Worm (Caenorhabditis elegans): Measurements from ENCODE around the gene F18E3.10.

F18E3.10 gene

DNA sequence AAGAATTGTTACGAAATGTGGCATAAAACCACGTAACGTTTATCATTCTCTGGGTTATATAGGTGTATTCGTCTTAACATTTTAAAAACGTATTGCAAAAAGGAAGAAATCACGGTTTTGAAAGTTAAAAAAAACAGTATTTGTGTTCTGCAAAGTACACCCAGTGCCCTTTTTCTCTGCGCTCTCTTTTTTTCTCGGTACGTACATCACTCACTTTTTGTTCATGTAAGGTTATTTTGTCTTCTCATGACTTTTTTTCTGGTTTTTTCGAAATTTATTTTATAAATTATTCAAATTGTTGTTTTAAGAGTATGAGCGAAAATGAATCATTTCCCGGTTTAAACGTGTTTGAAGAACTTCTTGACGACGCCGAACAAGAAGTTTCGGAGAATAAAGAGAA is 22.7 kb upstream of the F18E3.10 start, which contains the start of gene F25E5.5:
Gene F25E5.5 (plus strand): TSS at position 301 of the 400 bp plus-strand sequence.
- TF ChIP-seq unc-62 (GFP tag; optimal IDR thresholded peaks at IDR 0.05) (no peak), cebp-1 (GFP tag; IDR thresholded peaks at IDR 0.05) (no peak), cebp-1 (tag; optimal IDR thresholded peaks at IDR 0.05) (peak; percentile 4)

ce11 chrV:7444331-7444730 is 20.1 kb upstream of the F18E3.10 start, which contains the start of gene nhr-141:
Gene nhr-141, plus strand, starts transcription at chrV:7444661.
- TF ChIP-seq egrh-3 (GFP tag; IDR thresholded peaks at IDR 0.05): peak; percentile 55
- peak; percentile 65; the same call in 1 of the 2 replicates for TF ChIP-seq madf-3 (GFP tag; IDR thresholded peaks at IDR 0.05)

ce11 chrV:7443480-7443879 is 19.2 kb upstream of the F18E3.10 start:
- TF ChIP-seq egrh-3 (GFP tag; IDR thresholded peaks at IDR 0.05) (peak; percentile 88), egl-18 (GFP tag; IDR thresholded peaks at IDR 0.05) (0 out of 2 replicates have a peak, but pooled peaks have one; percentile 53), ztf-25 (GFP tag; IDR thresholded peaks at IDR 0.05) (0 out of 2 replicates have a peak, but pooled peaks have one; percentile 75), attf-3 (GFP tag; conservative IDR thresholded peaks at IDR 0.05) (peak; percentile 62), F37B4.10 (GFP tag; IDR thresholded peaks at IDR 0.05) (peak; percentile 94; the same call in 1 of the 2 replicates), sea-2 (GFP tag; IDR thresholded peaks at IDR 0.05) (0 out of 2 replicates have a peak, but pooled peaks have one; percentile 33), bed-2 (GFP tag; IDR thresholded peaks at IDR 0.05) (peak; percentile 9; the same call in 1 of the 2 replicates), bed-1 (GFP tag; IDR thresholded peaks at IDR 0.05) (0 out of 2 replicates have a peak, but pooled peaks have one; percentile 20), Y67H2A.10 (GFP tag; conservative IDR thresholded peaks at IDR 0.05) (peak; percentile 19; the same call in 1 of the 2 replicates), pbrm-1 (GFP tag; IDR thresholded peaks at IDR 0.05) (0 out of 2 replicates have a peak, but pooled peaks have one; percentile 34), F39B2.1 (GFP tag; IDR thresholded peaks at IDR 0.05) (0 out of 2 replicates have a peak, but pooled peaks have one; percentile 51), ztf-6 (GFP tag; IDR thresholded peaks at IDR 0.05) (0 out of 2 replicates have a peak, but pooled peaks have one; percentile 35), ztf-28 (GFP tag; IDR thresholded peaks at IDR 0.05) (0 out of 2 replicates have a peak, but pooled peaks have one; percentile 43), ekl-4 (GFP tag; IDR thresholded peaks at IDR 0.05) (peak; percentile 21; the same call in 1 of the 2 replicates)

ce11 chrV:7439807-7440206 is 15.6 kb upstream of the F18E3.10 start, which contains the start of gene try-13:
Gene try-13, plus strand, starts transcription at chrV:7440107.
- TF ChIP-seq Y95B8A.8 (GFP tag; IDR thresholded peaks at IDR 0.05): no peak
- TF ChIP-seq cebp-1 (GFP tag; IDR thresholded peaks at IDR 0.05): no peak
- no peak for TF ChIP-seq cebp-1 (tag; optimal IDR thresholded peaks at IDR 0.05)
- TF ChIP-seq sea-2 (GFP tag; IDR thresholded peaks at IDR 0.05): no peak
- no peak for TF ChIP-seq mcd-1 (GFP tag; IDR thresholded peaks at IDR 0.05)
- no peak for TF ChIP-seq lsy-27 (tag; optimal IDR thresholded peaks at IDR 0.05; ENCODE audit: borderline replicate concordance, insufficient read depth)
- TF ChIP-seq ztf-28 (GFP tag; IDR thresholded peaks at IDR 0.05): no peak
- no peak for TF ChIP-seq T07F8.4 (tag; optimal IDR thresholded peaks at IDR 0.05)
- TF ChIP-seq madf-10 (tag; optimal IDR thresholded peaks at IDR 0.05): no peak
- TF ChIP-seq aptf-2 (GFP tag; conservative IDR thresholded peaks at IDR 0.05): no peak
- TF ChIP-seq rcor-1 (GFP tag; IDR thresholded peaks at IDR 0.05): no peak

ce11 chrV:7437985-7438384 is 13.7 kb upstream of the F18E3.10 start, which contains the start of gene F25E5.16:
Gene F25E5.16, plus strand, starts transcription at chrV:7438285.
- TF ChIP-seq mes-4 (tag; optimal IDR thresholded peaks at IDR 0.05) (no peak), lin-40 (tag; optimal IDR thresholded peaks at IDR 0.05) (no peak), die-1 (tag; optimal IDR thresholded peaks at IDR 0.05) (no peak)

DNA sequence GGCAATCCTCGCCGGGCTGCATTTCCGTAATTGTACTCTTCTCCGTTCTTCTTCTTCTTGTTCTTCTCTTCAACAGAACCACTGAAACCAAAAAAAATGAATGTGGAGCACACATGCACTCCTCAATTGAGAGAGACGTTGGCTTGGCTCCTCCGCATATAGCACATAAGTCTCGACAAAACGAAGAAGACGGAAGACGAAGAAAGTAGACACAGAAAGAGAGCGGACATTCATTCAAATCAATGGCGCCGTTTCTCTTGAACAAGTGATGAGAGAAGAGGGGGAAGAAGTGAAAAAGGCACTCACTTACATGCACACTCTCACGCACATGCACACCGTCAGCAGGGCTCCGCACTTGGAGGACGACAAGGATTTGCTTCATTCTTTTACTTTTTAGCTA is 13.3 kb upstream of the F18E3.10 start, which contains the start of gene F25E5.9:
Gene F25E5.9 (minus strand): TSS at position 382 of the 400 bp plus-strand sequence.
- TF ChIP-seq mcd-1 (GFP tag; IDR thresholded peaks at IDR 0.05): peak; percentile 18; the same call in 1 of the 2 replicates
- TF ChIP-seq ceh-79 (tag; optimal IDR thresholded peaks at IDR 0.05): no peak
- TF ChIP-seq F52B5.7 (tag; optimal IDR thresholded peaks at IDR 0.05): peak; percentile 10
- TF ChIP-seq K11D2.4 (GFP tag; IDR thresholded peaks at IDR 0.05): 0 out of 2 replicates have a peak, but pooled peaks have one; percentile 16
- TF ChIP-seq F10E7.11 (tag; optimal IDR thresholded peaks at IDR 0.05): peak; percentile 63
- TF ChIP-seq bed-1 (GFP tag; IDR thresholded peaks at IDR 0.05): no peak
